Worm (Caenorhabditis elegans): ENCODE data around the gene R09E10.6.

DNA sequence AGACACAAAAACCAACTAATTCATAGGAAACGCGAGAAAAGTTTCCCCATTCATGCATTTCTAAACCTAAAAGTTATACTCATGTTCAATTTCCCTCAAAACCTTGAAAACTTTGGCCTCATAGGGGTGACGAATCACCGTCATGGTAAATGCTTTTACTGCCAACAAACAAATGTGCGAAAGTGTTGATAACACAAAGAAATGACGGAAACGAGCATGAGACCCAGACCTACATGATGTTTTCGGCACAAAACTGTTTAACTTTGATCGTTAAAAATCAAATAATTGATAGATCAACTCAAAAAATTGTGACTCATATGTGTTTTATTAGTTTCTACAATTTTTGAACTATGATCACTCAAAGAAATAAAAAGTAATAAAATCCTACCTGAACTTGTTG lies 38.0 kb upstream of the R09E10.6 start:
- TF ChIP-seq ztf-29 (GFP tag; IDR thresholded peaks at IDR 0.05) = no peak
- TF ChIP-seq flt-1 (GFP tag; IDR thresholded peaks at IDR 0.05) = no peak
- TF ChIP-seq med-1 (GFP tag; optimal IDR thresholded peaks at IDR 0.05; ENCODE audit: insufficient read depth) = no peak

Measured in whole organism, midembryonic.